Worm (Caenorhabditis elegans) whole organism, midembryonic: ENCODE results near the gene F02D10.2.

Experiments used
- T22C8.4 ChIP-seq: fragments of 200-800 bp; sonication (Bioruptor generic); IDR thresholded peaks from 2 replicates; pipeline ENCODE4 v1.3.6; 2022; ENCODE audit warnings: missing genetic modification characterization, missing compliant biosample characterization
- cog-1 ChIP-seq: sonication (generic microtip); optimal IDR thresholded peaks from 2 replicates; lab custom pipeline; 2016; ENCODE audit warnings: missing genetic modification characterization, missing compliant biosample characterization
- flt-1 ChIP-seq: fragments of 200-800 bp; sonication (Bioruptor generic); IDR thresholded peaks from 2 replicates; pipeline ENCODE4 v1.3.6; 2022; ENCODE audit warnings: missing genetic modification characterization, missing compliant biosample characterization
- klf-2 ChIP-seq: fragments of 200-800 bp; sonication (Bioruptor generic); conservative IDR thresholded peaks from 2 replicates; pipeline ENCODE4 v1.3.6; 2022; ENCODE audit warnings: missing genetic modification reagents, missing genetic modification characterization, missing compliant biosample characterization
- med-1 ChIP-seq: sonication (generic microtip); optimal IDR thresholded peaks from 2 replicates; lab custom pipeline; 2017; ENCODE audit warnings: missing genetic modification characterization, mild to moderate bottlenecking, missing compliant biosample characterization, antibody characterized with exemption, missing genetic modification reagents; ENCODE audit not compliant: insufficient read depth
- ref-1 ChIP-seq: fragments of 200-800 bp; sonication (Bioruptor generic); conservative IDR thresholded peaks from 2 replicates; pipeline ENCODE4 v1.3.6; 2022; ENCODE audit warnings: missing genetic modification reagents, missing genetic modification characterization, missing compliant biosample characterization
- tab-1 ChIP-seq: fragments of 200-800 bp; sonication (Bioruptor generic); IDR thresholded peaks from 2 replicates; pipeline ENCODE4 v1.3.6; 2022; ENCODE audit warnings: missing genetic modification characterization, missing compliant biosample characterization
- ztf-23 ChIP-seq: fragments of 200-800 bp; sonication (Bioruptor generic); IDR thresholded peaks from 2 replicates; pipeline ENCODE4 v1.3.6; 2022; ENCODE audit warnings: missing genetic modification reagents, missing genetic modification characterization, missing compliant biosample characterization
- ztf-29 ChIP-seq: fragments of 200-800 bp; sonication (Bioruptor generic); IDR thresholded peaks from 2 replicates; pipeline ENCODE4 v1.3.6; 2022; ENCODE audit warnings: missing genetic modification reagents, missing genetic modification characterization, missing compliant biosample characterization

The F02D10.2 gene

DNA sequence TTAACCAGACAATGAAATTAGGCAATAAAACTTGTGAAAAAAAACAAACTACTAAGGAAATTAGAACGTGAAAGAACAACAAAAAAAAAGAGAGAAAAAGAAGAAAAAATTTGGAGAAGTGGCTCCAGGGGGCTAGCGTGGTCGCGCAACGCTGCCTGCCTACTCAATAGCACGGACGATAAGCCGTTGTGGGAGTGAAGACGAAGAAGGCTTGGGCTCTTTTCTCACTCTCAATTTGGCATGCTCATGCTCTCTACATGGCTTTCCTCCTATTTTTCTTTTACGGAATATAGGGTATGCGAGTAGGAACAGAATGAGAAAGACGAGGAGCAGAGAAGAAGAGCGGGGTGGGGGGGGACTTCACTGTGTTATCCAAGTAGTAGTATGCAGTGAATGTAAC, 38.6 kb upstream of the F02D10.2 start:
- no peak for TF ChIP-seq tab-1 (GFP tag; lab: Robert Waterston, UW)
- no peak for TF ChIP-seq med-1 (GFP tag; lab: Kevin White, UChicago)
- TF ChIP-seq cog-1, result peak; percentile 17
- TF ChIP-seq flt-1 (GFP tag; lab: Robert Waterston, UW), result no peak
- peak; percentile 34; the same call in 1 of the 2 replicates for TF ChIP-seq ztf-23 (GFP tag; lab: Robert Waterston, UW)
- TF ChIP-seq T22C8.4, result no peak

DNA sequence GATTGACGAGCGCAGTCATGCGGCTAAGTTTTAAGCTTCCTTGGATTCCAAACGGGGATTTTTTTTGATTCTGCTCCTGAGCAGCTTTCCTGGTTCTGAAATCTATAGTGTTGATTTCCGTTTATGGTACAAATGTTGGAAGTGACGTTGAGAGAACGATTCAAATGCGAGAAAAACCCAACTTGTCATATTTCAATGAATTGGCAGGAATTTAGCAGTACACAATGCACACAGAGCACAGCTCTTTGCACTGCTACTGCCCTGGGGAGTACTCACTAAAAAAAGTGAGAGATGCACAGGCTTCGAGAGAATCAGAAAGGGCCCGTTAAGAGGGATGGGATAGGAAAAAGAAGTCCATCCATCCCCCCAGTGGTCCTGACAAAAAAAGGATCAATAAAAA, 36.9 kb upstream of the F02D10.2 start, which contains the start of gene sad-1:
Gene sad-1 (minus strand): TSS at position 101 of the 400 bp plus-strand sequence.
- TF ChIP-seq klf-2 (GFP tag; lab: Robert Waterston, UW) (no peak), tab-1 (GFP tag; lab: Robert Waterston, UW) (no peak), ztf-23 (GFP tag; lab: Robert Waterston, UW) (no peak)

DNA sequence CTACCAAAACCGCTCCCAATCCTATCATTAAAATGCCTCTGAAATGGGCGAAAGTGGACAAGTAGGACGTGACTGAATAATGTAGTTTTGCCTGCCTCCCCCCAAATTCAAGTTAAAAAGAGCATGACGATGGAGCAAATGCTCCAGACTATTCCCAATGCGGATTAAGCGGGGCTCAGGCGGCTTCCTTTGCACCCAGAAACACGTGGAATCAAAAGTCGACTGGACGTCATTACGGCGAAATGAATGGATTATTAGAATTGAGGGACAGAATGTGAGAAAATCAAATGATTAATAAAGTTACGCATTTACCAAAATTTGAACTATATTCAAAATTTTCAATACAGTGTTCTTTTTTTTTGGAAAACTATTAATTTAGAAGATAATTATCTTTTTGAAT, 36.2 kb upstream of the F02D10.2 start:
- TF ChIP-seq tab-1 (GFP tag; lab: Robert Waterston, UW), result no peak
- TF ChIP-seq ref-1 (GFP tag; lab: Robert Waterston, UW), result no peak
- TF ChIP-seq ztf-23 (GFP tag; lab: Robert Waterston, UW), result no peak
- TF ChIP-seq ztf-29 (GFP tag; lab: Robert Waterston, UW), result no peak
- no peak for TF ChIP-seq T22C8.4
- no peak for TF ChIP-seq klf-2 (GFP tag; lab: Robert Waterston, UW)
- TF ChIP-seq cog-1, result no peak
- TF ChIP-seq med-1 (GFP tag; lab: Kevin White, UChicago), result no peak
- TF ChIP-seq flt-1 (GFP tag; lab: Robert Waterston, UW), result no peak

DNA sequence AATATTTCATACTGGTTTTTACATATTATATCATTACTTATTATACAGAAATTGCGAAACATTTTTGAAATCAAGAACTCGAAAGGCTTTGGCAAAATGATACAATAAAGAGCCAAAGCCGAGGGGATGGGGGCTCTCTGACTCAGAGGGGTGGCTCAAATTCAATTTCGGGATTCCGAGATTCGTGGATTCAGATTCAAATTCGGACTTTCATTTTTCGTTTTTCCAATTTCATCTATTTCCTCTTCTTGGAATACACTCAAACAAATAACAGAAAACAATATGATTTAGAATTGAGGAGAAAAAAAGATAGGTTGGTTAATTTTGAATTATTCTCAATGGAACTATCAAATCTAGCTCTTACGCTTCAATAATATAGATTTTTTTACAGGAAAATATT, 35.4 kb upstream of the F02D10.2 start:
- no peak for TF ChIP-seq ztf-23 (GFP tag; lab: Robert Waterston, UW)
- TF ChIP-seq flt-1 (GFP tag; lab: Robert Waterston, UW), result no peak
- TF ChIP-seq klf-2 (GFP tag; lab: Robert Waterston, UW), result no peak
- TF ChIP-seq tab-1 (GFP tag; lab: Robert Waterston, UW), result no peak
- TF ChIP-seq cog-1, result no peak
- no peak for TF ChIP-seq ref-1 (GFP tag; lab: Robert Waterston, UW)
- TF ChIP-seq med-1 (GFP tag; lab: Kevin White, UChicago), result no peak
- no peak for TF ChIP-seq ztf-29 (GFP tag; lab: Robert Waterston, UW)
- no peak for TF ChIP-seq T22C8.4

DNA sequence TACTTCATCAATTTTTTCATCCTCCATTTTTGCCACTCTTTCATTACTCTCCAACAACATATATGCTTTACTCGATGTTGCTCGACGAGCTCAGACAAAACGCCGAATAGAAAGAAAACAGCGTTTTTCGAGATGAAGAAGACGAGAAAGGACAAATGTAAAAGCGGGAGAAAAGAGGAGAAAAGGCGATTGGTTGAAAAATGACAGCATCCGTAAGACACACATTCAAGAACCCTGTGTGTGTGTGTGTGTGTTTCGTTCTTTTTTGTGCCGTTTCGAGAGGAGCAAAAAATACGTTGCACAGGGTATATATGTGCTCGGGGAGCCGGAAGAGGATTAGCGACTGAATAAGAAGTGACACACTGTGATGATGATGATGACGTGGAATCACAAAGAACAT, 30.1 kb upstream of the F02D10.2 start:
- TF ChIP-seq cog-1, result no peak
- TF ChIP-seq ref-1 (GFP tag; lab: Robert Waterston, UW), result no peak
- no peak for TF ChIP-seq med-1 (GFP tag; lab: Kevin White, UChicago)
- TF ChIP-seq T22C8.4, result no peak
- no peak for TF ChIP-seq ztf-23 (GFP tag; lab: Robert Waterston, UW)
- TF ChIP-seq tab-1 (GFP tag; lab: Robert Waterston, UW), result no peak
- TF ChIP-seq klf-2 (GFP tag; lab: Robert Waterston, UW), result no peak
- TF ChIP-seq ztf-29 (GFP tag; lab: Robert Waterston, UW), result no peak
- TF ChIP-seq flt-1 (GFP tag; lab: Robert Waterston, UW), result no peak

DNA sequence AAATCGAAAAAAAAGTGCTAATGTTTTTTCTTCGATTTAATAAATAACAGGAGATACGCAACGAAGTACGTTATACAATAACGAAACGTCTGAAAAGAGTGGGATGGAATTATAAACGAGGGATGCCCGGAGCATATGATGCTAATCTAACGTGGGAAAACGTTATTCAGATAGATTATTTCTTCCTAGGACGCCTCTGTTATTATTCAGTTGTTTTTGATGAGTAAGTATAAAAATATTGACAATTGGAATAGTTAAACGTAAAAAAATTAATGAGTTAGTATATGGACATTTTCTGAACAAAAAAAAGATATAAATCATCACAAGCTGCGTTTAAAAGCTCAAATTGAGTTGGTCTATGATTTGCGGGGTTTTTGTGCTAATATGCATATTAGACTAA, 21.1 kb upstream of the F02D10.2 start, which contains the start of gene srd-51:
Gene srd-51 (minus strand): TSS at position 101 of the 400 bp plus-strand sequence.
- TF ChIP-seq med-1 (GFP tag; lab: Kevin White, UChicago) (no peak), ztf-23 (GFP tag; lab: Robert Waterston, UW) (no peak), klf-2 (GFP tag; lab: Robert Waterston, UW) (no peak), cog-1 (no peak), T22C8.4 (no peak), ref-1 (GFP tag; lab: Robert Waterston, UW) (no peak), flt-1 (GFP tag; lab: Robert Waterston, UW) (no peak), ztf-29 (GFP tag; lab: Robert Waterston, UW) (no peak), tab-1 (GFP tag; lab: Robert Waterston, UW) (no peak)

DNA sequence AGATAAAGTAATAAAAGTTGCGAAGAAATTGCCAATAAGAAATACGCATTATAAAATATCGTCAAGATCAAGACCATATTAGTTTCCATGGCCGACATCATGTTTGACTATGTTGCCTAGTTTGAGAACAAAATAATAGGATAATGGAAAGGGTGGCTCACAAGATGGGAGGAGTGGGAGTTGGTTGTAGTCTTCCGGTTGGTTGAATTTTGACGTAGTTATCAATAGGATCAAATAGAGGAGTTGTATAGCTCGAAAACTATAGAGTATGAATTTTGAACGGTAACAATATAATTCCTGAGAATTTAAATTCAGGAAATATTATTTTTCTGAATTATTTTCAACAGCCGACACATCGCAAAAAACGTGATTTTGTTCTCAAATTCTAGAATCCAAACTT, 18.0 kb upstream of the F02D10.2 start, which contains the start of gene srd-50:
Gene srd-50 (minus strand): TSS at position 101 of the 400 bp plus-strand sequence.
- TF ChIP-seq flt-1 (GFP tag; lab: Robert Waterston, UW), result no peak
- no peak for TF ChIP-seq ztf-29 (GFP tag; lab: Robert Waterston, UW)
- TF ChIP-seq ztf-23 (GFP tag; lab: Robert Waterston, UW), result no peak
- no peak for TF ChIP-seq T22C8.4
- TF ChIP-seq klf-2 (GFP tag; lab: Robert Waterston, UW), result no peak
- no peak for TF ChIP-seq tab-1 (GFP tag; lab: Robert Waterston, UW)
- TF ChIP-seq med-1 (GFP tag; lab: Kevin White, UChicago), result no peak
- TF ChIP-seq cog-1, result no peak
- no peak for TF ChIP-seq ref-1 (GFP tag; lab: Robert Waterston, UW)

DNA sequence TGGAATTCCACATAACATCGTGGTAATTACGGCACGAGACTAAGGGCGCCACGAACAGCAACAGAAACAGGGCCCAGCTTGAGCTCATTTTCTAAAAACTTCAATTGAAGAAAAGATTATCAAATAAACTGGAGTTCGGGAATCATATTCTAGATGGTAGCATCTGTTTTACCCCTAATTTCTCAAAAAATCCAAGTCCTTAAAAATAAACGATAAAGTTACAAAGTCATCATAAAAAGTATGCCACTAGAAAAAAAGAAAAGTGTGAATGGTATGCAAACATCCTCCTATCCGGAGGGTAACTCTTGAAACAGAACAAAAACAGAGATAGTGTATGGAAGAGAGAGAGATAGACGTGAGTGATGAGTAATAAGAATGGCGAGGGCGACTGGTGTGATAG, 13.7 kb upstream of the F02D10.2 start, which contains the start of gene efn-3:
Gene efn-3 (minus strand): TSS at position 101 of the 400 bp plus-strand sequence.
- TF ChIP-seq tab-1 (GFP tag; lab: Robert Waterston, UW) (no peak), ref-1 (GFP tag; lab: Robert Waterston, UW) (no peak)

DNA sequence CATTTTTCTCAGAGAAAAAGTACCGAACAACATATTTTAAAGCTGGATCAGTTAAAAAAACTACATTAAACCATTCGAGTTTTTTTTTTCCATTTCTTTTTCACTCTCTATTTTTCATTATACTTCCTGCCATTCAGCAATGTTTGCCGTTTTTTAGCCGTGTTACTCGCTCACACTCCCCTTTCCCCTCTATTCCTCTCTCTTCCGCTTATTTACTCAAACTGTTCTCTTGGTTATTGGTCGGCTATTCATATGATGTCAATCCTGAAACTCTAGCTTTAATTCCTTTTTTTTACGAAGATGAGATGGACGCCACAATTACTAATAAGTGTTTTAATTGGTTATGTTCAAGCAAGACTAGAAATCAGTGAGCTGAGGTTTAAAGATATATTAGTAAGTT, 8.2 kb upstream of the F02D10.2 start, which contains the start of gene tre-4:
Gene tre-4 (plus strand): TSS at position 301 of the 400 bp plus-strand sequence.
- TF ChIP-seq flt-1 (GFP tag; lab: Robert Waterston, UW) (no peak), cog-1 (no peak), ztf-29 (GFP tag; lab: Robert Waterston, UW) (no peak), med-1 (GFP tag; lab: Kevin White, UChicago) (no peak), T22C8.4 (no peak), ztf-23 (GFP tag; lab: Robert Waterston, UW) (no peak), klf-2 (GFP tag; lab: Robert Waterston, UW) (no peak), tab-1 (GFP tag; lab: Robert Waterston, UW) (no peak), ref-1 (GFP tag; lab: Robert Waterston, UW) (no peak)
